Fruit fly (Drosophila melanogaster) Kc167 (cell line): ENCODE data around the gene EMC4.

Experiments
- Myc ChIP-seq: fragments of >200 bp; optimal IDR thresholded peaks from 2 replicates; lab custom pipeline; 2017; ENCODE audit warnings: missing external identifiers
- Sin3A ChIP-seq: fragments of >200 bp; optimal IDR thresholded peaks from 2 replicates; lab custom pipeline; 2018; ENCODE audit warnings: missing external identifiers
- h ChIP-seq: fragments of >200 bp; optimal IDR thresholded peaks from 3 replicates; lab custom pipeline; 2018; ENCODE audit warnings: missing external identifiers
- insv ChIP-seq: fragments of >200 bp; optimal IDR thresholded peaks from 3 replicates; lab custom pipeline; 2018; ENCODE audit warnings: missing external identifiers
- psq ChIP-seq: fragments of >200 bp; optimal IDR thresholded peaks from 2 replicates; lab custom pipeline; 2017; ENCODE audit warnings: missing external identifiers
- ttk ChIP-seq: sonication (Bioruptor generic); optimal IDR thresholded peaks from 2 replicates; lab custom pipeline; 2017; ENCODE audit warnings: missing external identifiers

The EMC4 gene

dm6 chr3L:22863367-22864078 lies 4.5 kb downstream of the EMC4 start, which contains the start of gene CG33169:
Gene CG33169, plus strand, starts transcription at chr3L:22863864.
- TF ChIP-seq Myc (lab: Kevin White, UChicago) (no peak), ttk (lab: Kevin White, UChicago) (no peak), insv (lab: Kevin White, UChicago) (no peak), psq (lab: Kevin White, UChicago) (no peak), Sin3A (no peak), h (lab: Kevin White, UChicago) (no peak)

DNA sequence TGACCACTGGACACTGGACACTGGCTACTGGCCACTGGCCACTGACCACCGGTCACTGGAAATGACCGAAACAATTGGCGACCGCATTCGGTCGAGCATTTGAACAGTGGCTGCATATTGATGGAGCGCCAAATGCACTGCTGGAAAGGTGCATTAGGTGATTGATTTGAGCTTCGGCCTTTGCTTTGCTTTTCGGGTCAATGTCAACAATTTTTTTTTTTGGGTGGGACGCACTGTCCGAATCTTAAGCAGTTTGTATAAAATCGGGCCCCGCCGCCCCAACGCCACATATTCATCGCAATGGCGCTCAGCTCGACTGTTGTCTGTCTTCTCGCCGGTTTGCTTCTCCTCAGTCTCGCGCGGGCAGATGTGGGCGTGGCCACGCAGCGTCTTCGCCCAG lies 7.6 kb downstream of the EMC4 start, which contains the start of gene CG13239:
TSS of gene CG13239 (plus strand) at position 301 of the 400 bp plus-strand sequence.
- TF ChIP-seq Myc (lab: Kevin White, UChicago): no peak
- no peak for TF ChIP-seq Sin3A
- no peak for TF ChIP-seq insv (lab: Kevin White, UChicago)
- no peak for TF ChIP-seq ttk (lab: Kevin White, UChicago)
- no peak for TF ChIP-seq psq (lab: Kevin White, UChicago)
- no peak for TF ChIP-seq h (lab: Kevin White, UChicago)

DNA sequence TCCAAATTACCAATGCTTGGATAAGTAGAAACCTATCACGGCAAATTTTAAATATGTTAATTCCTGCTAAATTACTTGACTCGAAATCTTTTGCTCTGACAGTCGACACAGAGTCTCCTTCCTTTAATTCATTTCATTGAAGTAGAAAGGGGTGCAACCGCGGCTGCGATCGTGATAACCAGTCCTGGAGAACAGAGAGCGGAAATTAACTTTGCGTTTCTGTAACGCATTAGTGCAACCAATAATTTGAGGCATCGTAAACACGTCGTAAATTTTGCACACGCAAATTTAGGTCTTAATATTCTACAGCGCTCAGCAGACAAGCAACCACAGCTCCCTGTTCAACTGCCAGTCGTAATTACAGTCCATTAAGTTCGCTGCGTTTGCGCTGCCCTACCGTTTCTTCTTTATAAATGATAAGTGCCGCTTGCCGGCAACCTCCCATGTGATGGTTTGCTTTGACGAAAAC lies 12.0 kb downstream of the EMC4 start, which contains the start of gene CG32459:
TSS of gene CG32459 (minus strand) at position 51 of the 469 bp plus-strand sequence.
- TF ChIP-seq h (lab: Kevin White, UChicago) (no peak), psq (lab: Kevin White, UChicago) (no peak)

DNA sequence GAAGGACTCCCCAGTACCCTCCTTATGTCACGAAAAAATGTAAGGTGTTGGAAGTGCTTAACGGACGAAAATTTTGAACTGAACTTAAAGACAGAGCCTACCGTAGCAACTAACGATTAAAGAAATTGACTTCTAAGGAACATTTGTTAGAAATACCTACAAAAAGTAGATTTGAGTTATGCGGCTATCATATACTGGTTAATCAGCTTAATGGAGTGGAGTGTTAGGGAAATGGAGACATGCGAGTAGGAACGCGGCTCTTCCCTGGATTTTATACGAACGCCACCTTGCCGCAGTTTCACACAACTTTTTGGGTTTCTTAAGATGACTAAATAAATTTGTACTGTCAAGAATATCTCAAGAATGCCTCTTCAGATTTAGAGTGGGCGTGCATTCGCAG lies 14.6 kb downstream of the EMC4 start, which contains the start of gene CG32462:
TSS of gene CG32462 (minus strand) at position 101 of the 400 bp plus-strand sequence.
- TF ChIP-seq Myc (lab: Kevin White, UChicago) (no peak), Sin3A (no peak), insv (lab: Kevin White, UChicago) (no peak), h (lab: Kevin White, UChicago) (no peak), psq (lab: Kevin White, UChicago) (no peak), ttk (lab: Kevin White, UChicago) (no peak)

DNA sequence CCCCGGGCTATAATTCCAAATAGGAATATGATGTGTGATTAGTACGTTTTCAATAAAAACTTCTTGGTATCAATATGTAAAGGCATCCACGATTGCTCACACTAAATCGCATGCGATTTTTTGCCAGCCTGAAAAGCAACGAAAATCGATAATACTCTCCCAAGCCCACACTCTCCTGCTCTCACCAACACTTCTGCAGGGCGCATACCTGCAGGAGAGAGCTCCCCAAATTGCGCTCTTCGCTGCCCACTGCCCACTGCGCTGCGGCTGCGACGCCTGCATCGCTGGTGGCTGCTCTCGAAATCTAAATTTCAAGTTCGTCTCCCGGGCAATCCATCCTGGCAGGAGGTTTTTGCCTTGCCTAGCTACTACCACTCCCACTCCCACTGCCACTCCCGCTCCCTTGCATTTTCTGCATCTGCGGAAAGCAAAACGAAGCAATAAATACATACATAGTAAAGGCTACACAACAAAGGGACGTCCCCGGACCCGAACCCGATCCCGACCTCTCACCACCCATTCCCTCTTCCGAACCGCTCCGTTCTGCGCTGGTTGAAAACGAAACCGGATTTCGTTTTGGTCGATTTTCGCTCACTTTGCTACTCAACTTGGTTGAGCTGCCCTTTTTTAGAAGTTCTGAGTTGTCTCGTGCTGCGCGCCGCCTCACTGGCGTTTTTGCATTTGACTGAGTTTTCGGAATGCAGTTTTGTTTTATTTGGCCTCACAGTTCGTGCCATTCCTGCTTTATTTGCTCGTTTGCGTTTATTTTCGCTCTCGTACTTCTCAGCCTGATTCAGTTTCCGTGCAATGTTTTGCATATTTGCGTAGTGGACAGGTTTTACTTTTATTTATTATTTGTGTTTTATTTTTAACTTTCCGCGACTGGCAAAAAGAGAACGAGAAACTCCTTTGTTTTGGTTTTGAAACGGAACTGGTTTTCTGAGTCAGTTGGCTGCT lies 16.6 kb downstream of the EMC4 start:
- no peak for TF ChIP-seq Myc (lab: Kevin White, UChicago)
- no peak for TF ChIP-seq psq (lab: Kevin White, UChicago)
- no peak for TF ChIP-seq insv (lab: Kevin White, UChicago)
- no peak for TF ChIP-seq Sin3A
- no peak for TF ChIP-seq h (lab: Kevin White, UChicago)
- TF ChIP-seq ttk (lab: Kevin White, UChicago): no peak

DNA sequence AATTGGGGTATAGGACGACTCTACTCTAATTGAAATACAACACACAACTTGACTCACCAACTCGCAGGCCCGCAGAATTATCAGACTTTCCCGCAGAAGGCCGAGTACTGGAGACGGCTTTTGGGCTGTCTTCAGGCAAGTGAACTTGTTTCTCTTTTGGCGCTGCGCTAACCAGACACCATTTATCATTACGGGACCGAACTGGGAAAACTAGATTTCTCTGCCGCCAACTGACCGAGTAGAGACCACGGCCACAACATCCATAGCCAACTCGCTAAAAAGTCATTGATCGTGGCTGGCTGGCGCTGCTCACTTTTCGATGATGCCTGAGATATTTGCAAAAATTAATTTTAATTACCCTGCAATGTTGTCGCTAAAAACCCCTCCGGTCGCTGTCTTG lies 19.1 kb downstream of the EMC4 start:
- TF ChIP-seq ttk (lab: Kevin White, UChicago) (no peak), h (lab: Kevin White, UChicago) (no peak), insv (lab: Kevin White, UChicago) (no peak), Myc (lab: Kevin White, UChicago) (no peak)

dm6 chr3L:22847679-22848118 lies 20.3 kb downstream of the EMC4 start:
- TF ChIP-seq insv (lab: Kevin White, UChicago) (no peak), Sin3A (no peak), Myc (lab: Kevin White, UChicago) (no peak), psq (lab: Kevin White, UChicago) (no peak), ttk (lab: Kevin White, UChicago) (no peak), h (lab: Kevin White, UChicago) (no peak)

DNA sequence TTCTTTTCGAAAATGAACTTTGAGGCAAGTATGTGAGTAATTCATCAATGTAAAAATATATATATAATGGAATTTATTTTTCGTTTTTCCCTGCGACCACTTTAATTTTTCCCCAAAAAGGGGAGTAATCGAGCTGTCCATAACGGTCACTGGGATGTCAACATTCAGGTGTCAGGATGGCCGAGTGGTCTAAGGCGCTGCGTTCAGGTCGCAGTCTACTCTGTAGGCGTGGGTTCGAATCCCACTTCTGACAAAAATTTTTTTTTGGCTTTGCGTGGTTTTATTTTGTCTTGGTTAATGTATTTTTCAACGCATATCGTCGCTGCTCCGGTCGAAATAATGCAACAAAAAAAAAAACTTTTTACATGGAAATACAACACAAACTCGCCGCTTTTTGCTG lies 24.9 kb downstream of the EMC4 start:
- no peak for TF ChIP-seq insv (lab: Kevin White, UChicago)
- TF ChIP-seq h (lab: Kevin White, UChicago): no peak

DNA sequence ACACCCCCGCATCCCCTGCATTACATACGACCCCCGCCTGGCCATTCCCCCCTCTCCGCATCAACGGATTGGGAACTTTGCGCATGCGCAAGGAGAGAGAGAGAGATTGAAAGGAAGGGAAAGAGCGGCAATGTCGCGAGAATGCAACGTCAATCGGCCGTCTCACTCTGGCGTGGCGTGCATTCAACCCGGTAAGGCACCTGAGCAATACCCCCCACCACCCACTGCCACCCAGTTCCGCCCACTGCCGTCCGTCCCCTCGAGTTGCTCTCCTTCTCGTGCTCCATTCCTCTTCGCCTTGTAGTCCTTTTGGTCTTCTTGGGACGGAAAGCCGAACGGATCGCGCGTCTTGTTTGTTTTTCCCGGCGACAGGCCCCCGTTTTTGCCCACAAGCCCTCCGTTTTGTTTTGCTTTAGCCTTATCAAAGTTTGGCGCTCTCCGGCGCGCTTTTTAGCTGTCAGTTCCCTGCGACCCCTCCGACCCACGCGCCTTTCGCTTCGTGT lies 28.3 kb downstream of the EMC4 start:
- TF ChIP-seq h (lab: Kevin White, UChicago): no peak
- no peak for TF ChIP-seq Sin3A

DNA sequence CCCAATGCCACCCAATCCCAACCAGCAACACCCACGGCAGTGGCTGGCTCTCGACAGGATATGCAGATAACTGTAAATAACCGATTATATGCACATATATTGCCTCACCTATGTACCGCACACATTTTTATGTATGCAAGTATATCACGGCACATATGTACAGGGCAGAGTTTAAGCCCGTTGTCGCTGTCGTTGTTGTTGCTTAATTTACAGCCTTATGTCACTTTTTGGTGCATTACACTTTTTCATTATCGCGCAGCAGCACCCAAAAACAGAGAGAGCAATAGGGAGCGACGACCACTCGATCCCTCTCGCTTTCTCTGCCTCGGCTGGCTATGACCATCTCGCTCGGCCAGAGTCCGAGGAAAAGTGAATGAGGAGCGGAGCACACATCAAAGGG lies 28.8 kb downstream of the EMC4 start:
- TF ChIP-seq insv (lab: Kevin White, UChicago): no peak
- TF ChIP-seq h (lab: Kevin White, UChicago): no peak
- no peak for TF ChIP-seq psq (lab: Kevin White, UChicago)
- TF ChIP-seq ttk (lab: Kevin White, UChicago): no peak
- TF ChIP-seq Sin3A: no peak
- TF ChIP-seq Myc (lab: Kevin White, UChicago): no peak

dm6 chr3L:22837651-22838614 lies 30.1 kb downstream of the EMC4 start:
- TF ChIP-seq psq (lab: Kevin White, UChicago) (no peak), ttk (lab: Kevin White, UChicago) (no peak), h (lab: Kevin White, UChicago) (no peak), insv (lab: Kevin White, UChicago) (no peak), Sin3A (no peak), Myc (lab: Kevin White, UChicago) (no peak)
